Worm (Caenorhabditis elegans) whole organism, L2 larva: ENCODE results near the gene F45D3.3.

ENCODE experiments used
- R02D3.7 ChIP-seq: fragments of 150-350 bp; optimal IDR thresholded peaks from 2 replicates; lab custom pipeline; 2014; ENCODE audit warnings: missing biosample characterization, missing genetic modification characterization
- aly-2 ChIP-seq: fragments of 150-350 bp; optimal IDR thresholded peaks from 2 replicates; lab custom pipeline; 2014; ENCODE audit warnings: missing biosample characterization, missing genetic modification characterization
- ama-1 ChIP-seq: fragments of 150-350 bp; optimal IDR thresholded peaks from 2 replicates; lab custom pipeline; 2018; ENCODE audit warnings: inconsistent platforms
- lin-39 ChIP-seq: fragments of 150-350 bp; optimal IDR thresholded peaks from 2 replicates; lab custom pipeline; 2014; ENCODE audit warnings: missing biosample characterization, missing genetic modification reagents, missing genetic modification characterization
- nhr-12 ChIP-seq: fragments of 150-350 bp; optimal IDR thresholded peaks from 2 replicates; lab custom pipeline; 2014; ENCODE audit warnings: missing biosample characterization, missing genetic modification characterization
- nhr-21 ChIP-seq: fragments of 150-350 bp; optimal IDR thresholded peaks from 2 replicates; lab custom pipeline; 2014; ENCODE audit warnings: missing biosample characterization, missing genetic modification characterization
- nhr-237 ChIP-seq: fragments of 150-350 bp; optimal IDR thresholded peaks from 2 replicates; lab custom pipeline; 2014; ENCODE audit warnings: missing biosample characterization, missing genetic modification characterization
- sem-4 ChIP-seq: fragments of 150-350 bp; optimal IDR thresholded peaks from 2 replicates; lab custom pipeline; 2014; ENCODE audit warnings: missing biosample characterization, missing genetic modification reagents, missing genetic modification characterization
- ztf-11 ChIP-seq: sonication (generic microtip); optimal IDR thresholded peaks from 2 replicates; lab custom pipeline; 2017; ENCODE audit warnings: missing biosample characterization, missing genetic modification characterization

- TF ChIP-seq aly-2 (tag; lab: Kevin White, UChicago) (no peak), nhr-237 (tag; lab: Kevin White, UChicago) (no peak), ama-1 (no peak), nhr-21 (tag; lab: Kevin White, UChicago) (no peak), sem-4 (tag; lab: Kevin White, UChicago) (no peak), ztf-11 (tag; lab: Kevin White, UChicago) (no peak), R02D3.7 (no peak), nhr-12 (tag; lab: Kevin White, UChicago) (no peak), lin-39 (tag; lab: Kevin White, UChicago) (no peak)
Observed at ce11 chrV:12517148-12517547, 33.0 kb downstream of the F45D3.3 start, which contains the start of gene cal-1.
